Fruit fly (Drosophila melanogaster) whole organism, embryonic: ENCODE results near the gene CG12115.

Experiments
- Blimp-1 ChIP-seq: fragments of 200-800 bp; sonication (Bioruptor generic); optimal IDR thresholded peaks from 3 replicates; lab custom pipeline; 2018; ENCODE audit warnings: missing biosample characterization, missing genetic modification characterization, mild to moderate bottlenecking, moderate library complexity, missing genetic modification reagents
- CG10147 ChIP-seq: fragments of 200-800 bp; sonication (Bioruptor generic); optimal IDR thresholded peaks from 2 replicates; lab custom pipeline; 2019; ENCODE audit warnings: missing biosample characterization, mild to moderate bottlenecking, missing genetic modification characterization, moderate library complexity
- CG10321 ChIP-seq: fragments of 200-800 bp; sonication (Bioruptor generic); IDR thresholded peaks from 2 replicates; pipeline ENCODE4 v1.3.6; 2022; ENCODE audit warnings: missing biosample characterization, missing genetic modification characterization
- CG10959 ChIP-seq: fragments of 200-800 bp; sonication (Bioruptor generic); IDR thresholded peaks from 2 replicates; pipeline ENCODE4 v1.3.6; 2022; ENCODE audit warnings: missing biosample characterization, missing genetic modification characterization
- CG11398 ChIP-seq: fragments of 200-800 bp; sonication (Bioruptor generic); optimal IDR thresholded peaks from 2 replicates; lab custom pipeline; 2016; ENCODE audit warnings: missing biosample characterization, missing genetic modification characterization
- CG11695 ChIP-seq: fragments of 200-800 bp; sonication (Bioruptor generic); IDR thresholded peaks from 3 replicates; pipeline ENCODE4 v1.3.6; 2022; ENCODE audit warnings: missing biosample characterization, missing genetic modification characterization
- CG12104 ChIP-seq: fragments of 200-800 bp; sonication (Bioruptor generic); optimal IDR thresholded peaks from 3 replicates; lab custom pipeline; 2016; ENCODE audit warnings: missing biosample characterization, missing genetic modification characterization
- CG12391 ChIP-seq: fragments of 200-800 bp; sonication (Bioruptor generic); optimal IDR thresholded peaks from 3 replicates; lab custom pipeline; 2018; ENCODE audit warnings: missing biosample characterization, mild to moderate bottlenecking, missing genetic modification characterization, moderate library complexity
- CG13123 ChIP-seq: fragments of 200-800 bp; sonication (Bioruptor generic); optimal IDR thresholded peaks from 2 replicates; lab custom pipeline; 2016; ENCODE audit warnings: missing biosample characterization, missing genetic modification characterization
- CG14710 ChIP-seq: fragments of 200-800 bp; sonication (Bioruptor generic); optimal IDR thresholded peaks from 3 replicates; lab custom pipeline; 2019; ENCODE audit warnings: missing biosample characterization, mild to moderate bottlenecking, missing genetic modification characterization, moderate library complexity
- CG17912 ChIP-seq: fragments of 200-800 bp; sonication (Bioruptor generic); optimal IDR thresholded peaks from 2 replicates; lab custom pipeline; 2018; ENCODE audit warnings: missing biosample characterization, mild to moderate bottlenecking, missing genetic modification characterization
- CG18764 ChIP-seq: fragments of 200-800 bp; sonication (Bioruptor generic); optimal IDR thresholded peaks from 3 replicates; lab custom pipeline; 2016; ENCODE audit warnings: missing biosample characterization, missing genetic modification characterization
- CG2116 ChIP-seq: fragments of 200-800 bp; sonication (Bioruptor generic); optimal IDR thresholded peaks from 3 replicates; lab custom pipeline; 2018; ENCODE audit warnings: missing biosample characterization, mild to moderate bottlenecking, missing genetic modification characterization
- CG2120 ChIP-seq: fragments of 200-800 bp; sonication (Bioruptor generic); optimal IDR thresholded peaks from 3 replicates; lab custom pipeline; 2016; ENCODE audit warnings: missing biosample characterization, missing genetic modification characterization
- CG2199 ChIP-seq: fragments of 200-800 bp; sonication (Bioruptor generic); IDR thresholded peaks from 3 replicates; pipeline ENCODE4 v1.3.6; 2022; ENCODE audit warnings: missing biosample characterization, missing genetic modification characterization
- CG3407 ChIP-seq: fragments of 200-800 bp; sonication (Bioruptor generic); optimal IDR thresholded peaks from 2 replicates; lab custom pipeline; 2018; ENCODE audit warnings: missing biosample characterization, mild to moderate bottlenecking, missing genetic modification characterization
- CG34422 ChIP-seq: fragments of 200-800 bp; sonication (Bioruptor generic); IDR thresholded peaks from 3 replicates; pipeline ENCODE4 v1.3.6; 2022; ENCODE audit warnings: missing biosample characterization, missing genetic modification characterization
- CG3847 ChIP-seq: fragments of 200-800 bp; sonication (Bioruptor generic); IDR thresholded peaks from 2 replicates; pipeline ENCODE4 v1.3.6; 2022; ENCODE audit warnings: missing biosample characterization, missing genetic modification characterization
- CG4424 ChIP-seq: fragments of 200-800 bp; sonication (Bioruptor generic); optimal IDR thresholded peaks from 3 replicates; lab custom pipeline; 2016; ENCODE audit warnings: missing biosample characterization, missing genetic modification characterization
- CG5245 ChIP-seq: fragments of 200-800 bp; sonication (Bioruptor generic); optimal IDR thresholded peaks from 3 replicates; lab custom pipeline; 2016; ENCODE audit warnings: missing biosample characterization, missing genetic modification characterization
- CG5953 ChIP-seq: fragments of 200-800 bp; sonication (Bioruptor generic); IDR thresholded peaks from 2 replicates; pipeline ENCODE4 v1.3.6; 2022; ENCODE audit warnings: missing biosample characterization, missing genetic modification characterization
- CG7372 ChIP-seq: fragments of 200-800 bp; sonication (Bioruptor generic); IDR thresholded peaks from 2 replicates; pipeline ENCODE4 v1.3.6; 2022; ENCODE audit warnings: missing biosample characterization, missing genetic modification characterization
- CG7556 ChIP-seq: fragments of 200-800 bp; sonication (Bioruptor generic); optimal IDR thresholded peaks from 2 replicates; lab custom pipeline; 2017; ENCODE audit warnings: missing biosample characterization, mild to moderate bottlenecking, missing genetic modification characterization
- CG7839 ChIP-seq: fragments of 200-800 bp; sonication (Bioruptor generic); optimal IDR thresholded peaks from 3 replicates; lab custom pipeline; 2018; ENCODE audit warnings: missing biosample characterization, mild to moderate bottlenecking, missing genetic modification characterization, moderate library complexity
- CG8478 ChIP-seq: fragments of >200 bp; optimal IDR thresholded peaks from 2 replicates; lab custom pipeline; 2018
- CG9215 ChIP-seq: fragments of 200-800 bp; sonication (Bioruptor generic); IDR thresholded peaks from 2 replicates; pipeline ENCODE4 v1.3.6; 2022; ENCODE audit warnings: missing biosample characterization, missing genetic modification characterization
- CHES-1-like ChIP-seq: fragments of 200-800 bp; sonication (Bioruptor generic); optimal IDR thresholded peaks from 2 replicates; lab custom pipeline; 2016; ENCODE audit warnings: missing biosample characterization, missing genetic modification characterization
- Fer1 ChIP-seq: fragments of 200-800 bp; sonication (Bioruptor generic); optimal IDR thresholded peaks from 2 replicates; lab custom pipeline; 2017; ENCODE audit warnings: missing biosample characterization, mild to moderate bottlenecking, missing genetic modification characterization
- HmgZ ChIP-seq: fragments of 200-800 bp; sonication (Bioruptor generic); optimal IDR thresholded peaks from 2 replicates; lab custom pipeline; 2018; ENCODE audit warnings: missing biosample characterization, mild to moderate bottlenecking, missing genetic modification characterization
- Hr39 ChIP-seq: fragments of >200 bp; optimal IDR thresholded peaks from 2 replicates; lab custom pipeline; 2017
- Hr78 ChIP-seq, 2 experiments: fragments of 200-800 bp in 1 of 2; fragments of >200 bp in 1 of 2; sonication (Bioruptor generic) in 1 of 2; optimal IDR thresholded peaks; 2 replicates each; lab custom pipeline; 2017 to 2019; ENCODE audit warnings: missing biosample characterization in 2 of 2, missing genetic modification characterization in 2 of 2, mild to moderate bottlenecking in 1 of 2, moderate library complexity in 1 of 2
- Nf-YB ChIP-seq: fragments of 200-800 bp; sonication (Bioruptor generic); optimal IDR thresholded peaks from 3 replicates; lab custom pipeline; 2019; ENCODE audit warnings: missing biosample characterization, mild to moderate bottlenecking, missing genetic modification characterization, moderate library complexity
- Optix ChIP-seq: fragments of 200-800 bp; sonication (Bioruptor generic); IDR thresholded peaks from 3 replicates; pipeline ENCODE4 v1.3.6; 2022; ENCODE audit warnings: missing biosample characterization, missing genetic modification characterization
- Pdp1 ChIP-seq, 2 experiments: fragments of 200-800 bp; sonication (Bioruptor generic); optimal IDR thresholded peaks; 3 replicates each; lab custom pipeline; 2016; ENCODE audit warnings: missing biosample characterization in 2 of 2, missing genetic modification characterization in 2 of 2, mild to moderate bottlenecking in 1 of 2, moderate library complexity in 1 of 2
- Trl ChIP-seq, 3 experiments: fragments of >200 bp in 2 of 3; fragments of 200-800 bp in 1 of 3; sonication (Bioruptor generic) in 1 of 3; optimal IDR thresholded peaks; 2 replicates in 1 of 3; 3 replicates in 2 of 3; lab custom pipeline; 2016 to 2017; ENCODE audit warnings: missing biosample characterization in 1 of 3, missing genetic modification characterization in 1 of 3
- al ChIP-seq: fragments of 200-800 bp; sonication (Bioruptor generic); IDR thresholded peaks from 2 replicates; pipeline ENCODE4 v1.3.6; 2022; ENCODE audit warnings: missing biosample characterization, missing genetic modification characterization
- btn ChIP-seq: fragments of 200-800 bp; sonication (Bioruptor generic); optimal IDR thresholded peaks from 2 replicates; lab custom pipeline; 2016; ENCODE audit warnings: missing biosample characterization, missing genetic modification characterization
- chif ChIP-seq, 2 experiments: fragments of 200-800 bp; sonication (Bioruptor generic); optimal IDR thresholded peaks; 3 replicates each; lab custom pipeline; 2016; ENCODE audit warnings: missing biosample characterization in 2 of 2, missing genetic modification characterization in 2 of 2
- chm ChIP-seq: fragments of 200-800 bp; sonication (Bioruptor generic); IDR thresholded peaks from 2 replicates; pipeline ENCODE4 v1.3.6; 2022; ENCODE audit warnings: missing biosample characterization, missing genetic modification characterization
- corto ChIP-seq: fragments of 200-800 bp; sonication (Bioruptor generic); optimal IDR thresholded peaks from 2 replicates; lab custom pipeline; 2016; ENCODE audit warnings: missing biosample characterization, mild to moderate bottlenecking, missing genetic modification characterization, moderate library complexity
- dysf ChIP-seq: fragments of 200-800 bp; sonication (Bioruptor generic); IDR thresholded peaks from 3 replicates; pipeline ENCODE4 v1.3.6; 2022; ENCODE audit warnings: missing biosample characterization, missing genetic modification characterization
- gt ChIP-seq: fragments of 200-800 bp; sonication (Bioruptor generic); IDR thresholded peaks from 2 replicates; pipeline ENCODE4 v1.3.6; 2022; ENCODE audit warnings: missing biosample characterization, missing genetic modification characterization
- her ChIP-seq: fragments of 200-800 bp; sonication (Bioruptor generic); optimal IDR thresholded peaks from 2 replicates; lab custom pipeline; 2016; ENCODE audit warnings: missing biosample characterization, missing genetic modification characterization
- kah ChIP-seq: fragments of 200-800 bp; sonication (Bioruptor generic); optimal IDR thresholded peaks from 2 replicates; lab custom pipeline; 2018; ENCODE audit warnings: missing biosample characterization, mild to moderate bottlenecking, missing genetic modification characterization
- nerfin-2 ChIP-seq: fragments of 200-800 bp; sonication (Bioruptor generic); IDR thresholded peaks from 2 replicates; pipeline ENCODE4 v1.3.6; 2022; ENCODE audit warnings: missing biosample characterization, missing genetic modification characterization; ENCODE audit not compliant: partially characterized antibody
- run ChIP-seq: fragments of 200-800 bp; sonication (Bioruptor generic); optimal IDR thresholded peaks from 3 replicates; lab custom pipeline; 2018; ENCODE audit warnings: missing biosample characterization, mild to moderate bottlenecking, missing genetic modification characterization
- shn ChIP-seq: fragments of 200-800 bp; sonication (Bioruptor generic); optimal IDR thresholded peaks from 3 replicates; lab custom pipeline; 2016; ENCODE audit warnings: missing biosample characterization, missing genetic modification characterization
- sim ChIP-seq: fragments of 200-800 bp; sonication (Bioruptor generic); IDR thresholded peaks from 2 replicates; pipeline ENCODE4 v1.3.6; 2022; ENCODE audit warnings: missing biosample characterization, missing genetic modification characterization
- so ChIP-seq: fragments of 200-800 bp; sonication (Bioruptor generic); IDR thresholded peaks from 3 replicates; pipeline ENCODE4 v1.3.6; 2022; ENCODE audit warnings: missing biosample characterization, missing genetic modification characterization
- sob ChIP-seq: fragments of 200-800 bp; sonication (Bioruptor generic); IDR thresholded peaks from 2 replicates; pipeline ENCODE4 v1.3.6; 2022; ENCODE audit warnings: missing biosample characterization, missing genetic modification characterization
- twi ChIP-seq: fragments of 200-800 bp; optimal IDR thresholded peaks from 2 replicates; lab custom pipeline; 2019; ENCODE audit warnings: missing biosample characterization, mild to moderate bottlenecking, missing genetic modification characterization, moderate library complexity

The CG12115 gene

dm6 chrX:9141219-9141618, 49.2 kb downstream of the CG12115 start:
- TF ChIP-seq sob (peak; percentile 85), Nf-YB (GFP tag; lab: Kevin White, UChicago) (peak; percentile 25), CG13123 (GFP tag; lab: Kevin White, UChicago) (peak; percentile 23), corto (no peak), CG12391 (tag; lab: Kevin White, UChicago) (peak; percentile 65), her (GFP tag; lab: Kevin White, UChicago) (peak; percentile 56), CG7556 (peak; percentile 61), CG2116 (peak; percentile 5), shn (GFP tag; lab: Kevin White, UChicago) (peak; percentile 43), CG10321 (GFP tag; lab: Robert Waterston, UW) (no peak), Blimp-1 (peak; percentile 67), CG5953 (peak; percentile 65), CHES-1-like (GFP tag; lab: Kevin White, UChicago) (peak; percentile 59), CG5245 (GFP tag; lab: Kevin White, UChicago) (peak; percentile 57), CG3407 (GFP tag; lab: Kevin White, UChicago) (peak; percentile 63), kah (GFP tag; lab: Kevin White, UChicago) (peak; percentile 18), so (GFP tag; lab: Robert Waterston, UW) (peak; percentile 55; the same call in 1 of the 3 replicates), CG2199 (GFP tag; lab: Robert Waterston, UW) (peak; percentile 87; the same call in 2 of the 3 replicates), CG18764 (GFP tag; lab: Kevin White, UChicago) (peak; percentile 13), CG3847 (GFP tag; lab: Robert Waterston, UW) (peak; percentile 76), chm (peak; percentile 86), CG14710 (tag; lab: Kevin White, UChicago) (peak; percentile 68), CG7372 (peak; percentile 72), CG4424 (GFP tag; lab: Kevin White, UChicago) (peak; percentile 75), Hr39 (lab: Kevin White, UChicago) (no peak), CG10959 (peak; percentile 83), HmgZ (tag; lab: Kevin White, UChicago) (peak; percentile 34), CG7839 (peak; percentile 51), twi (peak; percentile 24), dysf (GFP tag; lab: Robert Waterston, UW) (peak; percentile 89), al (peak; percentile 55), Hr78 (GFP tag; optimal IDR thresholded peaks at IDR 0.05; lab: Kevin White, UChicago) (no peak), run (tag; lab: Kevin White, UChicago) (peak; percentile 22), CG11398 (peak; percentile 53), CG8478 (lab: Kevin White, UChicago) (no peak), CG34422 (GFP tag; lab: Robert Waterston, UW) (peak; percentile 88), Trl (optimal IDR thresholded peaks at IDR 0.05; lab: Kevin White, UChicago) (no peak), Trl (GFP tag; optimal IDR thresholded peaks at IDR 0.05; lab: Kevin White, UChicago) (peak; percentile 74), CG2120 (GFP tag; lab: Kevin White, UChicago) (peak; percentile 63), CG17912 (peak; percentile 22), CG10147 (no peak), Pdp1 (GFP tag; optimal IDR thresholded peaks at IDR 0.05; lab: Kevin White, UChicago) (peak; percentile 68 to 77), sim (GFP tag; lab: Robert Waterston, UW) (peak; percentile 70), Fer1 (peak; percentile 73), CG11695 (GFP tag; lab: Robert Waterston, UW) (peak; percentile 67; the same call in 1 of the 3 replicates), CG9215 (GFP tag; lab: Robert Waterston, UW) (peak; percentile 75), chif (GFP tag; optimal IDR thresholded peaks at IDR 0.05; lab: Kevin White, UChicago) (peak; percentile 28 to 82), nerfin-2 (GFP tag; lab: Robert Waterston, UW) (no peak), CG12104 (peak; percentile 34), gt (GFP tag; lab: Robert Waterston, UW) (peak; percentile 85), btn (GFP tag; lab: Kevin White, UChicago) (peak; percentile 45), Optix (peak; percentile 87)
